Worm (Caenorhabditis elegans) whole organism, L4/young adult: ENCODE results near the gene dpy-28.
"Not testable (repeated sequence)": the region's sequence is repeated elsewhere in the genome, so short reads cannot be mapped to it uniquely, and the experiment has no call there.

Experiments
- W03F9.2 ChIP-seq: fragments of 150-350 bp; optimal IDR thresholded peaks from 2 replicates; lab custom pipeline; 2014; ENCODE audit warnings: missing biosample characterization, missing genetic modification characterization
- dao-5 ChIP-seq: sonication (generic microtip); optimal IDR thresholded peaks from 2 replicates; lab custom pipeline; 2016; ENCODE audit warnings: missing genotype, missing genetic modification characterization, moderate library complexity, missing compliant biosample characterization
- him-1 ChIP-seq: sonication (generic microtip); optimal IDR thresholded peaks from 2 replicates; lab custom pipeline; 2016; ENCODE audit warnings: missing genotype, missing genetic modification reagents, missing genetic modification characterization, missing compliant biosample characterization

The dpy-28 gene

DNA sequence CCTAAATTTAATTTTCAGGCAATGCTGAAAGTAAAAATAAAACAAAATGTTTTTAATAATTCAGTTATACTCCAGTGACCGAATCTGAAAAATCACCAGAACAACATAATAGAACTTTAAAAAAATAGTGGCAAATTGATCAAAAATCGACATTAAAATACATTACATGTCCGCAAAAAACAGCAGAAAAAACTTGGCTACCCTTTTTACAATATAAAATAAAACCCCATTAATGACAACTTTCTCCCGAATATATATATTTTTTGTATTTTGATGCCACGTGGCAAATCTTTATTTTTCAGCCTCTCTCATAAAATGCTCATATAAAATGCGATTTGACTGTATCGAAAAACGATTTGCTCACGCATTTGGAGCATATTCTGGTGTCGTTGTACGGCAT is 18.6 kb downstream of the dpy-28 start, which contains the start of gene ptr-19:
ptr-19 (plus strand) TSS at position 301 of the 400 bp plus-strand sequence.
- TF ChIP-seq him-1 (no peak), dao-5 (tag; lab: Kevin White, UChicago) (no peak), W03F9.2 (no peak)

DNA sequence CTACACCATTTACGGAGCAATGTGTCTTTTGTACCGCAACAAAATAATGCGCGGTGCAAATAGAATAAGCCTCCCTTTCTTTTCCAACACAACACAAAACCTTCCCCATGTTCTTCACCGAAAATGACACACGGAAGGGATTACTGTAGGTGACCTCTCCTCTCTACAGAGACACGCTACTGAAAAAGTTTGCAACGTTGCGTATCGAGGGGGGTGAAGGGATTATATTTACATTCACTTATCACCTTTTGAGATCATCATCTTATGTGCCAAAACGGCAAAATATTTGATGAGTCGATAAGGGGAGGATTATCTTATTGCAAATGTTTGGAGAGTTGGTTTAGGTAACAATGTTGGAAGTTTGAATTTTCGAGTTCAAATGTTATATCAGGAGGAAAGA is 20.1 kb downstream of the dpy-28 start:
- TF ChIP-seq W03F9.2 (no peak), dao-5 (tag; lab: Kevin White, UChicago) (no peak), him-1 (no peak)

DNA sequence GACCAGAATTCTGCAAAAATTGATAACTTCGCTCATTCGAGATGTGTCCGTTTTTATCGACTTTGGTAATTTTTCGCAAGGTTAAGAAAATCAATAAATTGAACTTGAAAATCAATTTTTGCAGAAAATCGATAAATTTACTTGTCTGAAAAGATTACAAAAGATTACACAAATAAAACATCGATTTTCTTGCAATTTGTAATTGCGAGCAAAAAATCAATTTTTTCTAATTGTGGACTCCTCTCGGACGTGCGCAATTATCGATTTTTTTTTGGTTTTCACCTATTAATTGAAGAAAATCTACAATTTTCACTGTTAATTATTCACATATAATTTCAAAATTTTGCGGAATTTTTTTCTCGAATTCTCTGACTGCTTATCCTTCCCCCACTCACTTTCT is 28.3 kb downstream of the dpy-28 start:
- TF ChIP-seq dao-5 (tag; lab: Kevin White, UChicago) (no peak), W03F9.2 (no peak), him-1 (no peak)

DNA sequence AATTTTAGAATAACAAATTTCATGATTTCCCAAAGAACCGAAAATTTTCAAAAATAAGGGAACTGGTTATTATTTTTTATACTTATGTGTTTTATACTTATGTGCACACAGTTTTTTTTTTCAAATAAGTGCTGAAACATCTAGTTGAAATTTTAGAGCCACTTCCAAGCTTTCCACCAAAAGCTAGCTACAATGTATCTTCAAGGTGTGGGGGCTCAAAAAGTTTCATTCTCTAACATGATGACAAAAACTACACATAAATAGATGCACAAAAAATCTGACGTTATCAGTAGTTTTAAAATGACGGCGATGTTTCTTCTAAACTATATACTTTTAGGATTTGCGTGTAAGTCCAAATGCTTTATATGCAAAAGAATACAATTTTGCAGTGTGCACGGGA is 31.1 kb downstream of the dpy-28 start, which contains the start of gene clec-163:
clec-163 (plus strand) TSS at position 301 of the 400 bp plus-strand sequence.
- TF ChIP-seq dao-5 (tag; lab: Kevin White, UChicago) (no peak), him-1 (no peak), W03F9.2 (no peak)

DNA sequence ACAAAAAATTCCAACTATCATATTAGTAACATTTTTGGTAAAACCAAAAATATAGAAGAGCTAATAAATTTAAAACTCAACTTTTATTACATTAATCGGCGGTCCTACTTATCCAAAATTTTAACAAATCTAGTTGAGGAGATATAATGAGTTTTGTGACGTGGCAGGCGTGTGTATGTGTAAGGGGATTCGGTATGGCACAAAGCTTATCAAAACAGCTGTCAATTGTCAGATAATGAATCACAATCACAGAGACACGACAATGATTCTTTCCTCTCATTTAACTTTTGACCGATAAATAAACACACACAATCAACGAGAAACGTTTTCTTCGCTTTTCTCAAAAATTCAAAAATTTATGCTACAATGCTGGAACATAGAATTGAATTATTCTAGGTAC is 39.1 kb downstream of the dpy-28 start, which contains the start of gene K11D9.3:
K11D9.3 (minus strand) TSS at position 181 of the 400 bp plus-strand sequence.
- TF ChIP-seq dao-5 (tag; lab: Kevin White, UChicago) (no peak), W03F9.2 (no peak), him-1 (no peak)

DNA sequence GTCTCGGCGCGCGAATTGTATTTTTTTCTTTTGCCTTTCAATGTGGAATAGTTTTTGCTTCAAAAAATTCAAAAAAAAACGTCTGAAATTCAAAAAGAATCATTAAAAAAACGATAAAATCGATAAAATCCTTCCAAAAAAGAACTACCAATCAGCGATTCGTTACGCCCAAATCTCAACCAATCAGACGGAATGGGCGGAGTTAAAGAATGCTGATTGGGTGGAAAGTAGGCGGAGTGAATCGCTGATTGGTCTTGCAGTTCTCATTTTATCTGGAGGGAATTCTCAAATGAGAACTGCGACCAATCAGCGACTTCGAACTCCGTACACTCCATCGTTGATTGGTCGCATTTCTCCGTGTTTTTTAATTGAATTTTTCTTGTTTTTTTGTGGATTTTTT is 42.2 kb downstream of the dpy-28 start:
- TF ChIP-seq him-1 (no peak), W03F9.2 (no peak), dao-5 (tag; lab: Kevin White, UChicago) (no peak)

DNA sequence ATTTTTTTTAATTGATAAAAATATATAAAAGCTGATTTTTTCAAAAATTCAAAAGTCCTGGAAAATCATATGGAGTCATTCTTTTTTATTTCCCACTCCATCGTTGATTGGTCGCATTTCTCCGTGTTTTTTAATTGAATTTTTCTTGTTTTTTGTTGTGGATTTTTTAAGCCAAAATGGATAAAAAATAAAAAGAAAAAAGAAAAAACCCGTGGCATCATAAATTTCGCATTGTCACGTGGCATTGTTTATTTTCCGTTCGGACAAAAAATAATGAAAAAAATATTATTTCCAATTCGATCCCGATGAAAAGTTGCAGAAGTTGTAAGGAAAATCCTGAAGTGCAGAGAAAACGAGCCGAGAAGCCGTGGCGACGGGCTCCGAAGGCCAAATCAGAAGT is 42.7 kb downstream of the dpy-28 start, which contains the start of gene klp-7:
klp-7 (plus strand) TSS at position 301 of the 400 bp plus-strand sequence.
- not testable (repeated sequence) for TF ChIP-seq him-1; dao-5 (tag; lab: Kevin White, UChicago); W03F9.2

DNA sequence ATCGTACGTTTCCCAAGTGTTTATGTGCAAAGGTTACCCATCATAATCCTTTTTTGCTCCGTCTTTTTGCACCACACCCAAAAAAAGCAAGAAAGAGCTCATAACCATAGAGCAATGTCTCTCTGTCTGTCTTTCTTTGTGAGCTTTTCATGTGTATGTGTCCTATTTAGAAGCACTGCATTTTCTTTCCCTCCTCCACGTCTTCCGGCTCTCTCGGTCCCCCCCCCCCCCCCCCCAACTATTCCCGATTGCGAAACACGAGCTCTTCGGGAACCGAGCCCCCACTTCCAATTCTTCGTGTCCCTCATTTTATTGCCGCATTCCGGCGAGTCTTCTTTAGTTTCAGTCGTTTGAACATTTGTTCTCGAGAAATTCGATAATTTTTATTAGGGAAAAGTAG is 43.9 kb downstream of the dpy-28 start:
- TF ChIP-seq dao-5 (tag; lab: Kevin White, UChicago) (no peak), W03F9.2 (no peak), him-1 (no peak)

DNA sequence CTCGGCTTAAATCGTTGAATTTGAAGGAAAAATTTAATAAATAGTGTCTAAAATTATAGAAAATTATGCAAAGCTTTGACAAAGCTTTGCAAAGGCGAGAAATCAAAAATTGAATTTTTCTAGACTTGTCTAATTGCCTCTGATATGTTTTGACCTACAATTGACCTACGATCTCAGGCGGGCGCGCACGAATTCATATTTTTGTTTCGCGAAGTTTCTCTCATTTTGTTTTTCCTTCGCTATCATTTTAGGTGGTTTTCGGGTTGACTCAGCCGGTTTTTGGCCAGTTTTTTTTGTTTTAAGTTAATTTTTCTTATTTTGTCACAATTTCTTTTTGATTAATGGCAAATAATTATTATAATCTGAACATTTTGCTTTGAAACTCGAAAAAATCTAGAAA is 44.3 kb downstream of the dpy-28 start:
- no peak for TF ChIP-seq him-1
- TF ChIP-seq dao-5 (tag; lab: Kevin White, UChicago) = no peak
- no peak for TF ChIP-seq W03F9.2

DNA sequence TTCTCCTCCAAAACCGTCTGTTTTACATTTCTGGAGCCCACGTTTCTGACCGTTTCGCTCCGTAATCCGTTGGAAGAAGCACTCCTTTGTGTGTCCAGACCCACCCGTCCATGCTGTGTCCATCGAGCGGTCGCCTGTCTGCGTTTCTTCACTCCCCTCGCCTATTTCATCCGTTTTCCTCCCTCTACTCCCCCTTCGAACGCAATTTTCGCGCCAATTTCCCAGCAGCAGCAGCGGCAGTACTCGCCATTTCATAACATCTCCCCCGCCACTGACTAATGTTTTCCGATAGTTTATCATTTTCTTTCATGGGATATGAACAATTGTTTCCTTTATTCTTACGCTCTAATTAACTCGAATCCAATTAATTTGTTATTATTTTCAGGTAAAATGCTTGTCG is 45.0 kb downstream of the dpy-28 start:
- TF ChIP-seq dao-5 (tag; lab: Kevin White, UChicago) = no peak
- no peak for TF ChIP-seq him-1
- TF ChIP-seq W03F9.2 = no peak

DNA sequence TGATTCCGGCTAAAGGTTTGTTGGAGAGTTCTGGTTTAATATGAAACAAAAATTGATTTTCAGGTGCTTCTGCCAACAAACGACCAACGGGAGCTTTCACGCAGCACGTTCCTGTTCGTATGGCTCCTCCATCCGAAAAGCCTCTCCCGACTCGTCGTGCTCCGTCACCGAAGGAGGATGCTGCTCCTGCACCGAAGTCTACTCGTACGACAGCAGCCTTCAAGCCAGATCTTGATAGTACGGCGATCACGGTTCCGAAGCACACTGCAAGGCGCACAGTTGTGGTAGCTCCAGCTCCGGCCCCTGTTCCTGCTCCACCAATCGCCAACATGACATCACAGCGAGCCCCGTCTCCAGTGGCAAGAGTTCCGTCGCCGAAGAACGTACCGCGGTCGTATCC is 45.9 kb downstream of the dpy-28 start:
- TF ChIP-seq dao-5 (tag; lab: Kevin White, UChicago) (no peak), W03F9.2 (no peak), him-1 (no peak)

DNA sequence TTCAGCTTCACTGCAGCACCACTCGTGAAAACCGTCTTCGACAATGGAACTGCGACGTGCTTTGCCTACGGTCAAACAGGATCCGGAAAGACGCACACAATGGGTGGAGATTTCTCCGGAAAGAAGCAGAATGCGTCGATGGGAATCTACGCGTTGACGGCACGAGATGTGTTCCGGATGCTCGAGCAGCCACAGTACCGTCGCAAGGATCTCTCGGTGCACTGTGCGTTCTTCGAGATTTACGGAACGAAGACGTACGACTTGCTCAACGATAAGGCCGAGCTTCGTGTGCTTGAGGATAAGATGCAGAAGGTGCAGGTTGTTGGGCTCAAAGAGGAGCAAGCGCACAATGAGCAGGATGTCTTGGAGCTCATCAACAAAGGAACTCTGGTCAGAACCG is 46.6 kb downstream of the dpy-28 start:
- no peak for TF ChIP-seq W03F9.2
- no peak for TF ChIP-seq him-1
- no peak for TF ChIP-seq dao-5 (tag; lab: Kevin White, UChicago)

DNA sequence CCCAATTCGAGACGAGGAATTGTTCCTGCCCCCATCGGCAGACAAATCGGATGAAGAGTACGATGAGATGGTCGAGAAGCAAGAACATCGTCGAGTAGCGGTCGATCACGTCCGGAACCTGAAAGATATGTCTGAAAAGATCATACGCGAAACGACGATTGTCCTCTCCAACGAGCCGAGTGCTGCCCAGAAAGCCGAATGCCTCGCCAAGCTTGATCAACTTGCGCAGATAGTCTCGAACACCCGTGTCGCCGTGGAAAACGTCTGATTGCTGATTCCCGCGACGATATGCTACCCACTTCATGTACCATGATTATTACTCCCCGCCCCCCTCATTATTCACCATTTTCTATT is 47.5 kb downstream of the dpy-28 start:
- TF ChIP-seq dao-5 (tag; lab: Kevin White, UChicago) = no peak
- TF ChIP-seq W03F9.2 = no peak

DNA sequence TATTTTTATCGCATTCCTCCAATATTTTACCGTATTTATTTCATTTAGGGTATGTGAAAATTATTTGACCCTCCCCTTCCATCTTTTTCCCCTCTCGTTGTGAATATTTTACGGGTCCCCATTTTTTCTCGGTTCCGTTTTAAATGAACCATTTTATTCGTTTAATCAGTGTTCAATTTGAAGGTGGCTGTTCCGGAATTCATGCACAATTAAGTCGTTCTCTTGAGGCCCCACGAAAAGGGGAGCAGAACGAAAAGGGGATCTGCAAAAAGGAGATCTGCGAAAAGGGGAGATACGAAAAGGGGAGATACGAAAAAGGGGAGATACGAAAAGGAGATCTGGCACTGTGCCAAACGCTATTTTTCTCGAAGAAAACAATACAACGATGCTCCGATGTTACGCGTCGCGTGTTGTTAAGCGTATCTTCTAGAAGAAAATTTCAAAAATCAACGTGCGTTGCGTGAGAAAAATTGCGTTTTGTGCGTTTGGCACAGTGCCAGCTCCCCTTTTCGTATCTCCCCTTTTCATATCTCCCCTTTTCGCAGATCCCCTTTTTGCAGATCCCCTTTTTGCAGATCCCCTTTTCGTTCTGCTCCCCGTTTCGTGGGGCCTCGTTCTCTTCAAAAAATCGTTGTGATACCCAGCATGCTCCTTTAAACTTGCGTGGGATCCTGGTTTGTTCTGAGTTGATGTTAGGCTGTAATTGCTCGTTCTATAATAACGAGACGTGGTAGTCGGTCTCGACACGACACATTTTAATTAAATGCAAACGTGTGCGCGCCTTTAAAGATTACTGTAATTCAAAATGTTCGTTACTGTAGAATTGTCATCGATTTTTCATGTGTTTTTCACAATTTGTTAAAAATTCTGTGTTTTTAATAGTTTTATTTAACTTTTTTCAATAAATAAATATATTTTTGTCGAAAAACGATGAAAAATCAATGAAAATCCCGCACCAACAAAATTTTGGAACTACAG is 48.2 kb downstream of the dpy-28 start:
- TF ChIP-seq dao-5 (tag; lab: Kevin White, UChicago) (no peak), W03F9.2 (no peak)

DNA sequence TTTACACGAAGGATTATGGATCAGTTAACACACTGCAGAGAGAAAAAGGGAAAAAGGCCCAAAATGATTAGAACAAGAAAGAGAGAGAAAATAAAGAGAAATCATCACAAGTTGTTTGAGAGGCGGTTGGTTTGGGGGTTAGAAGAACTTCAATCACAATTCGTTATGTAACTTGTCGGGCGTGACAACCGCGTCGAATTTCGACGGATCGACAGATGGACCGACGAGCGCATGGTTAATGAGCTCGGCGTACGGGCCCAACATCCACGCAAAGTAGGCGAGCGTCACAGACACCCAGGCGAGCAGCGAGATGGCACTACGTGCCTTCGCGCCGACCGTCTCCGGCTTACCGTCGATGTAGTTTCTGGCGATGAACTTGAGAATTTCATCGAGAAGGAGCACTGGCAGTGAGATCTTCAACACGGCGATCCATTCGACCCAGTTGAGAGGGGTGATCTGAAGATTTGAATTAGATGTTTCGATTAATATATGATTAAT is 49.9 kb downstream of the dpy-28 start:
- TF ChIP-seq dao-5 (tag; lab: Kevin White, UChicago) = no peak
- no peak for TF ChIP-seq W03F9.2
